Worm (Caenorhabditis elegans): Measurements from ENCODE around the gene T07F12.2.

DNA sequence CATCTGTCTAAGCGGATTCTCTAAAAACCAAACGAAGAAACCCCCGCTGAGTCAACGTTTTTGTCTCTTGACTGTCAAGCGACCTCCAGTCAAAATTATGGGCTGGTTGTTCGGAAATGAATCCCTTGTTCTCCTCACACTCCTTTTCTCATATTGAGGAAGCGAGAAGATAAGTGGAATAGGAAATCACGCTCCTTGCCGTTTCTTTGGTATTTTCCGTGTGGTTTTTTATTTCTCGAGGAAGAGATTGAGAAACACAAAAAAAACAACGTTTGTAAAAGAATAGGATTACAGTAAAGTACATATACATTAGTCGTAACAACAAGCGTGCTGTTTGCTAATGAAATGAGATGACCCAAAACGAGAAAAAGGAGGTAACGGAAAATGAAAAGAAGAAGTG is 13.1 kb upstream of the T07F12.2 start, which contains the start of gene tsp-14:
- TF ChIP-seq ama-1 (optimal IDR thresholded peaks at IDR 0.05): no peak
- no peak for TF ChIP-seq aly-1 (tag; optimal IDR thresholded peaks at IDR 0.05)
- TF ChIP-seq hnd-1 (tag; optimal IDR thresholded peaks at IDR 0.05): no peak

Data from whole organism, early embryonic.